Worm (Caenorhabditis elegans) whole organism, L4 larva: ENCODE results near the gene K09C4.5.

Source experiments
- D1046.2 ChIP-seq: fragments of 200-800 bp; sonication (Bioruptor generic); IDR thresholded peaks from 2 replicates; pipeline ENCODE4 v1.3.6; 2022; ENCODE audit warnings: missing genetic modification characterization, missing compliant biosample characterization
- F49E8.2 ChIP-seq: sonication (generic microtip); optimal IDR thresholded peaks from 2 replicates; lab custom pipeline; 2016; ENCODE audit warnings: missing compliant biosample characterization, mild to moderate bottlenecking, missing genetic modification characterization, borderline replicate concordance
- R02D3.7 ChIP-seq: fragments of 150-350 bp; sonication (generic microtip); optimal IDR thresholded peaks from 3 replicates; lab custom pipeline; 2014; ENCODE audit warnings: missing biosample characterization, missing genetic modification characterization
- Y48G9A.11 ChIP-seq: fragments of 200-800 bp; sonication (Bioruptor generic); IDR thresholded peaks from 2 replicates; pipeline ENCODE4 v1.3.6; 2022; ENCODE audit warnings: missing genetic modification reagents, missing genetic modification characterization, missing compliant biosample characterization
- aha-1 ChIP-seq: fragments of 150-350 bp; peaks from one replicate; lab custom pipeline; 2014; ENCODE audit warnings: missing biosample characterization, missing genetic modification characterization
- attf-4 ChIP-seq: sonication (generic microtip); optimal IDR thresholded peaks from 3 replicates; lab custom pipeline; 2017; ENCODE audit warnings: missing biosample characterization, missing genetic modification characterization
- ceh-20 ChIP-seq: fragments of 200-800 bp; sonication (Bioruptor generic); IDR thresholded peaks from 2 replicates; pipeline ENCODE4 v1.3.6; 2022; ENCODE audit warnings: missing genetic modification reagents, missing genetic modification characterization, missing compliant biosample characterization
- ceh-32 ChIP-seq: sonication (generic microtip); optimal IDR thresholded peaks from 2 replicates; lab custom pipeline; 2016; ENCODE audit warnings: mild to moderate bottlenecking, missing genetic modification characterization, missing compliant biosample characterization; ENCODE audit not compliant: poor library complexity
- ceh-62 ChIP-seq: sonication (generic microtip); optimal IDR thresholded peaks from 2 replicates; lab custom pipeline; 2017; ENCODE audit warnings: missing biosample characterization, missing genetic modification characterization
- ces-1 ChIP-seq: fragments of 150-350 bp; sonication (generic microtip); optimal IDR thresholded peaks from 4 replicates; lab custom pipeline; 2014; ENCODE audit warnings: missing biosample characterization, missing genetic modification reagents, missing genetic modification characterization
- daf-16 ChIP-seq, 3 experiments: sonication (generic microtip); optimal IDR thresholded peaks; 2 replicates each; lab custom pipeline; 2016 to 2017; ENCODE audit warnings: missing genetic modification characterization in 3 of 3, missing genetic modification reagents in 3 of 3, mild to moderate bottlenecking in 2 of 3, missing compliant biosample characterization in 2 of 3, missing biosample characterization in 1 of 3, moderate library complexity in 1 of 3
- daf-19 ChIP-seq: fragments of 200-800 bp; sonication (Bioruptor generic); conservative IDR thresholded peaks from 2 replicates; pipeline ENCODE4 v1.3.6; 2022; ENCODE audit warnings: missing genetic modification characterization, missing compliant biosample characterization
- dmd-6 ChIP-seq: fragments of 200-800 bp; sonication (Bioruptor generic); IDR thresholded peaks from 2 replicates; pipeline ENCODE4 v1.3.6; 2022; ENCODE audit warnings: missing genetic modification reagents, missing genetic modification characterization, missing compliant biosample characterization
- dve-1 ChIP-seq: sonication (generic microtip); optimal IDR thresholded peaks from 2 replicates; lab custom pipeline; 2017; ENCODE audit warnings: antibody characterized with exemption, mild to moderate bottlenecking, missing genetic modification characterization, missing compliant biosample characterization; ENCODE audit not compliant: insufficient read depth
- egl-43 ChIP-seq: fragments of 200-800 bp; sonication (Bioruptor generic); IDR thresholded peaks from 2 replicates; pipeline ENCODE4 v1.3.6; 2022; ENCODE audit warnings: missing genetic modification reagents, missing genetic modification characterization, missing compliant biosample characterization
- hlh-11 ChIP-seq: fragments of 200-800 bp; sonication (Bioruptor generic); optimal IDR thresholded peaks from 2 replicates; lab custom pipeline; 2018; ENCODE audit warnings: mild to moderate bottlenecking, missing genetic modification characterization, missing compliant biosample characterization
- jun-1 ChIP-seq: fragments of 150-350 bp; optimal IDR thresholded peaks from 2 replicates; lab custom pipeline; 2014; ENCODE audit warnings: missing biosample characterization, missing genetic modification reagents, missing genetic modification characterization
- lin-29 ChIP-seq: fragments of 200-800 bp; sonication (Bioruptor generic); IDR thresholded peaks from 2 replicates; pipeline ENCODE4 v1.3.6; 2022; ENCODE audit warnings: missing genetic modification reagents, missing genetic modification characterization, missing compliant biosample characterization
- lir-3 ChIP-seq: sonication (generic microtip); optimal IDR thresholded peaks from 2 replicates; lab custom pipeline; 2016; ENCODE audit warnings: mild to moderate bottlenecking, missing genetic modification characterization, missing compliant biosample characterization
- lsy-2 ChIP-seq, 2 experiments: fragments of 150-350 bp in 1 of 2; sonication (generic microtip) in 1 of 2; optimal IDR thresholded peaks; 2 replicates each; lab custom pipeline; 2014 to 2017; ENCODE audit warnings: missing biosample characterization in 2 of 2, missing genetic modification characterization in 2 of 2
- madf-5 ChIP-seq, 2 experiments: fragments of 200-800 bp; sonication (Bioruptor generic); IDR thresholded peaks; 2 replicates each; pipeline ENCODE4 v1.3.6; 2022; ENCODE audit warnings: missing compliant biosample characterization in 2 of 2, missing genetic modification characterization in 2 of 2
- nhr-10 ChIP-seq: fragments of 150-350 bp; optimal IDR thresholded peaks from 2 replicates; lab custom pipeline; 2014; ENCODE audit warnings: missing biosample characterization, missing genetic modification characterization
- nhr-102 ChIP-seq: sonication (generic microtip); optimal IDR thresholded peaks from 2 replicates; lab custom pipeline; 2016; ENCODE audit warnings: mild to moderate bottlenecking, missing genetic modification characterization, moderate library complexity, missing compliant biosample characterization
- nhr-111 ChIP-seq: fragments of 200-800 bp; sonication (Bioruptor generic); optimal IDR thresholded peaks from 2 replicates; lab custom pipeline; 2018; ENCODE audit warnings: mild to moderate bottlenecking, missing genetic modification characterization, missing compliant biosample characterization
- nhr-41 ChIP-seq: fragments of 200-800 bp; sonication (Bioruptor generic); IDR thresholded peaks from 2 replicates; pipeline ENCODE4 v1.3.6; 2022; ENCODE audit warnings: missing genetic modification reagents, missing genetic modification characterization, missing compliant biosample characterization
- nhr-6 ChIP-seq: fragments of 150-350 bp; optimal IDR thresholded peaks from 2 replicates; lab custom pipeline; 2014; ENCODE audit warnings: missing biosample characterization, missing genetic modification characterization
- nhr-77 ChIP-seq: fragments of 150-350 bp; optimal IDR thresholded peaks from 2 replicates; lab custom pipeline; 2014; ENCODE audit warnings: missing biosample characterization, missing genetic modification characterization
- pha-4 ChIP-seq, 2 experiments: fragments of 150-350 bp in 1 of 2; fragments of 200-800 bp in 1 of 2; sonication (Bioruptor generic) in 1 of 2; IDR thresholded peaks in 1 of 2; optimal IDR thresholded peaks in 1 of 2; 2 replicates each; pipeline versions ENCODE4 v1.3.6 to Lab custom; 2014 to 2022; ENCODE audit warnings: missing genetic modification characterization in 2 of 2, missing genetic modification reagents in 2 of 2, missing biosample characterization in 1 of 2, missing compliant biosample characterization in 1 of 2
- php-3 ChIP-seq: fragments of 200-800 bp; sonication (Bioruptor generic); IDR thresholded peaks from 2 replicates; pipeline ENCODE4 v1.3.6; 2022; ENCODE audit warnings: missing genetic modification reagents, missing genetic modification characterization, missing compliant biosample characterization
- rbr-2 ChIP-seq: sonication (generic microtip); optimal IDR thresholded peaks from 2 replicates; lab custom pipeline; 2016; ENCODE audit warnings: missing genotype, missing genetic modification characterization, missing compliant biosample characterization
- sdz-12 ChIP-seq: fragments of 200-800 bp; sonication (Bioruptor generic); optimal IDR thresholded peaks from 2 replicates; lab custom pipeline; 2018; ENCODE audit warnings: mild to moderate bottlenecking, missing genetic modification characterization, missing compliant biosample characterization
- set-16 ChIP-seq: fragments of 200-800 bp; sonication (Bioruptor generic); IDR thresholded peaks from 2 replicates; pipeline ENCODE4 v1.3.6; 2022; ENCODE audit warnings: missing genetic modification reagents, missing genetic modification characterization, missing compliant biosample characterization
- skn-1 ChIP-seq: fragments of 150-350 bp; optimal IDR thresholded peaks from 2 replicates; lab custom pipeline; 2014; ENCODE audit warnings: missing biosample characterization, missing genetic modification characterization
- snpc-1.2 ChIP-seq: fragments of 200-800 bp; sonication (Bioruptor generic); IDR thresholded peaks from 2 replicates; pipeline ENCODE4 v1.3.6; 2022; ENCODE audit warnings: missing genetic modification reagents, missing genetic modification characterization, missing compliant biosample characterization
- snpc-4 ChIP-seq: fragments of 150-350 bp; optimal IDR thresholded peaks from 2 replicates; lab custom pipeline; 2014; ENCODE audit warnings: missing biosample characterization, missing genetic modification characterization
- unc-130 ChIP-seq: sonication (generic microtip); optimal IDR thresholded peaks from 2 replicates; lab custom pipeline; 2016; ENCODE audit warnings: missing genetic modification reagents, missing genetic modification characterization, missing compliant biosample characterization
- unc-62 ChIP-seq, 3 experiments: fragments of 150-350 bp in 1 of 3; sonication (generic microtip); optimal IDR thresholded peaks in 2 of 3; peaks in 1 of 3; 1 replicate in 1 of 3; 2 replicates in 2 of 3; lab custom pipeline; 2014 to 2017; ENCODE audit warnings: missing biosample characterization in 3 of 3, missing genetic modification characterization in 3 of 3, missing genetic modification reagents in 3 of 3, missing genotype in 1 of 3
- vab-7 ChIP-seq: fragments of 200-800 bp; sonication (Bioruptor generic); IDR thresholded peaks from 2 replicates; pipeline ENCODE4 v1.3.6; 2022; ENCODE audit warnings: missing genetic modification reagents, missing genetic modification characterization, missing compliant biosample characterization
- zip-11 ChIP-seq: fragments of 200-800 bp; sonication (Bioruptor generic); IDR thresholded peaks from 2 replicates; pipeline ENCODE4 v1.3.6; 2022; ENCODE audit warnings: missing genetic modification characterization, missing compliant biosample characterization
- zip-2 ChIP-seq: fragments of 150-350 bp; optimal IDR thresholded peaks from 2 replicates; lab custom pipeline; 2014; ENCODE audit warnings: missing biosample characterization, missing genetic modification characterization

The K09C4.5 gene

ce11 chrX:3315891-3316657, 33.6 kb downstream of the K09C4.5 start:
- TF ChIP-seq nhr-6 (tag; lab: Kevin White, UChicago) = no peak
- peak in 1 of 2 experiments; percentile 63 for TF ChIP-seq daf-16 (GFP tag; optimal IDR thresholded peaks at IDR 0.05; lab: Kevin White, UChicago)
- TF ChIP-seq daf-16 (tag; optimal IDR thresholded peaks at IDR 0.05; lab: Kevin White, UChicago) = no peak

ce11 chrX:3316830-3317229, 34.4 kb downstream of the K09C4.5 start:
- TF ChIP-seq aha-1 (tag; lab: Kevin White, UChicago) = peak; percentile 43
- no peak for TF ChIP-seq madf-5 (GFP tag; IDR thresholded peaks at IDR 0.05; lab: Robert Waterston, UW)
- no peak for TF ChIP-seq nhr-41 (GFP tag; lab: Robert Waterston, UW)
- TF ChIP-seq pha-4 (GFP tag; IDR thresholded peaks at IDR 0.05; lab: Robert Waterston, UW) = no peak
- no peak for TF ChIP-seq pha-4 (tag; optimal IDR thresholded peaks at IDR 0.05; lab: Kevin White, UChicago)

ce11 chrX:3326175-3326574, 43.7 kb downstream of the K09C4.5 start, which contains the start of gene F11D5.6:
Gene F11D5.6, minus strand, starts transcription at chrX:3326275.
- no peak for TF ChIP-seq dmd-6

ce11 chrX:3332824-3333223, 50.4 kb downstream of the K09C4.5 start, which contains the start of gene F11D5.1:
Gene F11D5.1, plus strand, starts transcription at chrX:3333124.
- TF ChIP-seq daf-19 (GFP tag; lab: Robert Waterston, UW) (no peak), set-16 (no peak), rbr-2 (no peak), ceh-20 (GFP tag; lab: Robert Waterston, UW) (no peak), unc-130 (GFP tag; lab: Kevin White, UChicago) (no peak), R02D3.7 (tag; lab: Kevin White, UChicago) (no peak), D1046.2 (GFP tag; lab: Robert Waterston, UW) (no peak), attf-4 (tag; lab: Kevin White, UChicago) (no peak), sdz-12 (GFP tag; lab: Kevin White, UChicago) (no peak), Y48G9A.11 (GFP tag; lab: Robert Waterston, UW) (no peak), snpc-4 (tag; lab: Kevin White, UChicago) (no peak), nhr-102 (tag; lab: Kevin White, UChicago) (no peak), F49E8.2 (tag; lab: Kevin White, UChicago) (no peak)
- TF ChIP-seq, all 104 proteins: peak for 0

- TF ChIP-seq zip-11 (GFP tag; lab: Robert Waterston, UW) (no peak), ceh-62 (no peak), zip-2 (tag; lab: Kevin White, UChicago) (no peak), dve-1 (peak; percentile 61), snpc-1.2 (GFP tag; lab: Robert Waterston, UW) (no peak), ces-1 (GFP tag; lab: Kevin White, UChicago) (no peak), skn-1 (tag; lab: Kevin White, UChicago) (no peak), nhr-77 (peak; percentile 22), jun-1 (no peak), php-3 (GFP tag; lab: Robert Waterston, UW) (peak; percentile 78), lir-3 (tag; lab: Kevin White, UChicago) (no peak), unc-62 (GFP tag; optimal IDR thresholded peaks at IDR 0.05 in 1 of 2; lab: Kevin White, UChicago) (peak in 1 of 2 experiments; percentile 44), unc-62 (tag; optimal IDR thresholded peaks at IDR 0.05; lab: Kevin White, UChicago) (no peak), nhr-41 (GFP tag; lab: Robert Waterston, UW) (no peak), lsy-2 (tag; optimal IDR thresholded peaks at IDR 0.05; lab: Kevin White, UChicago) (no peak), set-16 (no peak), lin-29 (GFP tag; lab: Robert Waterston, UW) (no peak), hlh-11 (tag; lab: Kevin White, UChicago) (peak; percentile 63), daf-16 (GFP tag; optimal IDR thresholded peaks at IDR 0.05; lab: Kevin White, UChicago) (no peak), daf-16 (tag; optimal IDR thresholded peaks at IDR 0.05; lab: Kevin White, UChicago) (peak; percentile 52), D1046.2 (GFP tag; lab: Robert Waterston, UW) (no peak), nhr-10 (tag; lab: Kevin White, UChicago) (no peak), ceh-20 (GFP tag; lab: Robert Waterston, UW) (no peak), nhr-111 (no peak), ceh-32 (tag; lab: Kevin White, UChicago) (no peak), attf-4 (tag; lab: Kevin White, UChicago) (no peak), vab-7 (GFP tag; lab: Robert Waterston, UW) (no peak), egl-43 (GFP tag; lab: Robert Waterston, UW) (no peak)
Observed at ce11 chrX:3334115-3334514, 51.7 kb downstream of the K09C4.5 start.
